Fruit fly (Drosophila melanogaster) whole organism, embryonic: ENCODE results near the gene RPA1.

Experiments
- Aef1 ChIP-seq: fragments of 200-800 bp; sonication (Bioruptor generic); IDR thresholded peaks from 3 replicates; pipeline ENCODE4 v1.3.6; 2022; ENCODE audit warnings: missing biosample characterization, missing genetic modification characterization
- Bgb ChIP-seq: fragments of 200-800 bp; sonication (Bioruptor generic); IDR thresholded peaks from 2 replicates; pipeline ENCODE4 v1.3.6; 2022; ENCODE audit warnings: missing biosample characterization, missing genetic modification characterization; ENCODE audit not compliant: partially characterized antibody
- CG10209 ChIP-seq: fragments of 200-800 bp; sonication (Bioruptor generic); optimal IDR thresholded peaks from 3 replicates; lab custom pipeline; 2017; ENCODE audit warnings: missing biosample characterization, mild to moderate bottlenecking, missing genetic modification characterization, missing genetic modification reagents
- CG10462 ChIP-seq: fragments of 200-800 bp; sonication (Bioruptor generic); optimal IDR thresholded peaks from 2 replicates; lab custom pipeline; 2016; ENCODE audit warnings: missing biosample characterization, missing genetic modification characterization
- CG10654 ChIP-seq: fragments of 200-800 bp; sonication (Bioruptor generic); optimal IDR thresholded peaks from 2 replicates; lab custom pipeline; 2016; ENCODE audit warnings: missing biosample characterization, missing genetic modification characterization
- CG11247 ChIP-seq: fragments of 200-800 bp; sonication (Bioruptor generic); IDR thresholded peaks from 2 replicates; pipeline ENCODE4 v1.3.6; 2022; ENCODE audit warnings: missing biosample characterization, missing genetic modification characterization
- CG11398 ChIP-seq: fragments of 200-800 bp; sonication (Bioruptor generic); optimal IDR thresholded peaks from 2 replicates; lab custom pipeline; 2016; ENCODE audit warnings: missing biosample characterization, missing genetic modification characterization
- CG11696 ChIP-seq: fragments of 200-800 bp; sonication (Bioruptor generic); IDR thresholded peaks from 2 replicates; pipeline ENCODE4 v1.3.6; 2022; ENCODE audit warnings: missing biosample characterization, missing genetic modification characterization
- CG13296 ChIP-seq: fragments of 200-800 bp; sonication (Bioruptor generic); optimal IDR thresholded peaks from 3 replicates; lab custom pipeline; 2018; ENCODE audit warnings: missing biosample characterization, mild to moderate bottlenecking, missing genetic modification characterization
- CG14860 ChIP-seq: fragments of 200-800 bp; sonication (Bioruptor generic); IDR thresholded peaks from 3 replicates; pipeline ENCODE4 v1.3.6; 2022; ENCODE audit warnings: missing biosample characterization, missing genetic modification characterization; ENCODE audit not compliant: partially characterized antibody
- CG15601 ChIP-seq: fragments of 200-800 bp; sonication (Bioruptor generic); optimal IDR thresholded peaks from 3 replicates; lab custom pipeline; 2019; ENCODE audit warnings: missing biosample characterization, mild to moderate bottlenecking, missing genetic modification characterization, moderate library complexity
- CG15696 ChIP-seq: fragments of 200-800 bp; sonication (Bioruptor generic); optimal IDR thresholded peaks from 2 replicates; lab custom pipeline; 2019; ENCODE audit warnings: missing biosample characterization, mild to moderate bottlenecking, missing genetic modification characterization, moderate library complexity
- CG1603 ChIP-seq: fragments of 200-800 bp; sonication (Bioruptor generic); optimal IDR thresholded peaks from 2 replicates; lab custom pipeline; 2019; ENCODE audit warnings: missing biosample characterization, mild to moderate bottlenecking, missing genetic modification characterization, moderate library complexity
- CG1647 ChIP-seq: fragments of 200-800 bp; sonication (Bioruptor generic); optimal IDR thresholded peaks from 3 replicates; lab custom pipeline; 2016; ENCODE audit warnings: missing biosample characterization, missing genetic modification characterization
- CG17328 ChIP-seq: fragments of 200-800 bp; sonication (Bioruptor generic); IDR thresholded peaks from 2 replicates; pipeline ENCODE4 v1.3.6; 2022; ENCODE audit warnings: missing biosample characterization, missing genetic modification characterization
- CG17385 ChIP-seq: fragments of 200-800 bp; sonication (Bioruptor generic); optimal IDR thresholded peaks from 3 replicates; lab custom pipeline; 2018; ENCODE audit warnings: missing biosample characterization, mild to moderate bottlenecking, missing genetic modification characterization
- CG18262 ChIP-seq: fragments of 200-800 bp; optimal IDR thresholded peaks from 3 replicates; lab custom pipeline; 2019; ENCODE audit warnings: missing biosample characterization, mild to moderate bottlenecking, missing genetic modification characterization, moderate library complexity
- CG18764 ChIP-seq: fragments of 200-800 bp; sonication (Bioruptor generic); optimal IDR thresholded peaks from 3 replicates; lab custom pipeline; 2016; ENCODE audit warnings: missing biosample characterization, missing genetic modification characterization
- CG2116 ChIP-seq: fragments of 200-800 bp; sonication (Bioruptor generic); optimal IDR thresholded peaks from 3 replicates; lab custom pipeline; 2018; ENCODE audit warnings: missing biosample characterization, mild to moderate bottlenecking, missing genetic modification characterization
- CG2120 ChIP-seq: fragments of 200-800 bp; sonication (Bioruptor generic); optimal IDR thresholded peaks from 3 replicates; lab custom pipeline; 2016; ENCODE audit warnings: missing biosample characterization, missing genetic modification characterization
- CG3065 ChIP-seq: fragments of 200-800 bp; sonication (Bioruptor generic); optimal IDR thresholded peaks from 2 replicates; lab custom pipeline; 2016; ENCODE audit warnings: missing biosample characterization, missing genetic modification characterization
- CG3281 ChIP-seq: fragments of 200-800 bp; sonication (Bioruptor generic); optimal IDR thresholded peaks from 3 replicates; lab custom pipeline; 2017; ENCODE audit warnings: missing biosample characterization, mild to moderate bottlenecking, missing genetic modification characterization
- CG33213 ChIP-seq: fragments of 200-800 bp; sonication (Bioruptor generic); optimal IDR thresholded peaks from 3 replicates; lab custom pipeline; 2016; ENCODE audit warnings: missing biosample characterization, missing genetic modification characterization
- CG4328 ChIP-seq: fragments of 200-800 bp; sonication (Bioruptor generic); optimal IDR thresholded peaks from 3 replicates; lab custom pipeline; 2017; ENCODE audit warnings: missing biosample characterization, missing genetic modification reagents, missing genetic modification characterization
- CG4424 ChIP-seq: fragments of 200-800 bp; sonication (Bioruptor generic); optimal IDR thresholded peaks from 3 replicates; lab custom pipeline; 2016; ENCODE audit warnings: missing biosample characterization, missing genetic modification characterization
- CG7839 ChIP-seq: fragments of 200-800 bp; sonication (Bioruptor generic); optimal IDR thresholded peaks from 3 replicates; lab custom pipeline; 2018; ENCODE audit warnings: missing biosample characterization, mild to moderate bottlenecking, missing genetic modification characterization, moderate library complexity
- CG7928 ChIP-seq: fragments of 200-800 bp; sonication (Bioruptor generic); optimal IDR thresholded peaks from 2 replicates; lab custom pipeline; 2017; ENCODE audit warnings: missing biosample characterization, mild to moderate bottlenecking, missing genetic modification characterization
- CTCF ChIP-seq: fragments of 200-800 bp; sonication (Bioruptor generic); optimal IDR thresholded peaks from 2 replicates; lab custom pipeline; 2017; ENCODE audit warnings: missing biosample characterization, mild to moderate bottlenecking, missing genetic modification characterization, moderate library complexity
- Dbx ChIP-seq: fragments of 200-800 bp; sonication (Bioruptor generic); IDR thresholded peaks from 3 replicates; pipeline ENCODE4 v1.3.6; 2022; ENCODE audit warnings: missing biosample characterization, missing genetic modification characterization
- E2f1 ChIP-seq: fragments of 200-800 bp; sonication (Bioruptor generic); IDR thresholded peaks from 2 replicates; pipeline ENCODE4 v1.3.6; 2022; ENCODE audit warnings: missing biosample characterization, missing genetic modification characterization
- Fer3 ChIP-seq: fragments of 200-800 bp; sonication (Bioruptor generic); optimal IDR thresholded peaks from 2 replicates; lab custom pipeline; 2018; ENCODE audit warnings: missing biosample characterization, mild to moderate bottlenecking, missing genetic modification characterization, moderate library complexity
- HmgZ ChIP-seq: fragments of 200-800 bp; sonication (Bioruptor generic); optimal IDR thresholded peaks from 2 replicates; lab custom pipeline; 2018; ENCODE audit warnings: missing biosample characterization, mild to moderate bottlenecking, missing genetic modification characterization
- Hmr ChIP-seq: fragments of 200-800 bp; sonication (Bioruptor generic); optimal IDR thresholded peaks from 3 replicates; lab custom pipeline; 2017; ENCODE audit warnings: mild to moderate bottlenecking, missing biosample characterization, missing genetic modification reagents, missing genetic modification characterization
- NK7.1 ChIP-seq: fragments of 200-800 bp; sonication (Bioruptor generic); optimal IDR thresholded peaks from 3 replicates; lab custom pipeline; 2016; ENCODE audit warnings: missing biosample characterization, missing genetic modification characterization
- Nf-YC ChIP-seq: fragments of 200-800 bp; optimal IDR thresholded peaks from 3 replicates; lab custom pipeline; 2019; ENCODE audit warnings: missing biosample characterization, mild to moderate bottlenecking, missing genetic modification characterization, moderate library complexity
- Sin3A ChIP-seq: fragments of >200 bp; optimal IDR thresholded peaks from 2 replicates; lab custom pipeline; 2018
- Sox102F ChIP-seq: fragments of 200-800 bp; sonication (Bioruptor generic); optimal IDR thresholded peaks from 2 replicates; lab custom pipeline; 2018; ENCODE audit warnings: missing biosample characterization, mild to moderate bottlenecking, missing genetic modification characterization, moderate library complexity
- ara ChIP-seq: fragments of 200-800 bp; sonication (Bioruptor generic); IDR thresholded peaks from 2 replicates; pipeline ENCODE4 v1.3.6; 2022; ENCODE audit warnings: missing biosample characterization, missing genetic modification characterization
- chn ChIP-seq: fragments of 200-800 bp; sonication (Bioruptor generic); optimal IDR thresholded peaks from 2 replicates; lab custom pipeline; 2016; ENCODE audit warnings: missing biosample characterization, missing genetic modification characterization
- crol ChIP-seq: fragments of 200-800 bp; sonication (Bioruptor generic); IDR thresholded peaks from 2 replicates; pipeline ENCODE4 v1.3.6; 2022; ENCODE audit warnings: missing biosample characterization, missing genetic modification characterization
- eyg ChIP-seq: fragments of 200-800 bp; sonication (Bioruptor generic); optimal IDR thresholded peaks from 3 replicates; lab custom pipeline; 2016; ENCODE audit warnings: missing biosample characterization, missing genetic modification characterization
- fru ChIP-seq: fragments of >200 bp; optimal IDR thresholded peaks from 2 replicates; lab custom pipeline; 2017
- knrl ChIP-seq: fragments of 200-800 bp; sonication (Bioruptor generic); IDR thresholded peaks from 3 replicates; pipeline ENCODE4 v1.3.6; 2022; ENCODE audit warnings: missing biosample characterization, missing genetic modification characterization; ENCODE audit not compliant: partially characterized antibody
- lmd ChIP-seq: fragments of 200-800 bp; sonication (Bioruptor generic); IDR thresholded peaks from 2 replicates; pipeline ENCODE4 v1.3.6; 2022; ENCODE audit warnings: missing biosample characterization, missing genetic modification characterization
- oc ChIP-seq: fragments of 200-800 bp; sonication (Bioruptor generic); optimal IDR thresholded peaks from 2 replicates; lab custom pipeline; 2018; ENCODE audit warnings: missing biosample characterization, mild to moderate bottlenecking, missing genetic modification characterization, moderate library complexity
- onecut ChIP-seq: fragments of 200-800 bp; sonication (Bioruptor generic); IDR thresholded peaks from 2 replicates; pipeline ENCODE4 v1.3.6; 2022; ENCODE audit warnings: missing biosample characterization, missing genetic modification characterization
- pzg ChIP-seq: fragments of 200-800 bp; sonication (Bioruptor generic); optimal IDR thresholded peaks from 3 replicates; lab custom pipeline; 2018; ENCODE audit warnings: missing biosample characterization, mild to moderate bottlenecking, missing genetic modification characterization, moderate library complexity
- slbo ChIP-seq: fragments of 200-800 bp; sonication (Bioruptor generic); IDR thresholded peaks from 2 replicates; pipeline ENCODE4 v1.3.6; 2022; ENCODE audit warnings: missing biosample characterization, missing genetic modification characterization
- sna ChIP-seq: fragments of 200-800 bp; sonication (Bioruptor generic); IDR thresholded peaks from 2 replicates; pipeline ENCODE4 v1.3.6; 2022; ENCODE audit warnings: missing biosample characterization, missing genetic modification characterization; ENCODE audit not compliant: partially characterized antibody
- stwl ChIP-seq: fragments of 200-800 bp; sonication (Bioruptor generic); optimal IDR thresholded peaks from 3 replicates; lab custom pipeline; 2018; ENCODE audit warnings: missing biosample characterization, mild to moderate bottlenecking, missing genetic modification characterization, moderate library complexity
- tx ChIP-seq: fragments of 200-800 bp; sonication (Bioruptor generic); optimal IDR thresholded peaks from 2 replicates; lab custom pipeline; 2016; ENCODE audit warnings: missing biosample characterization, missing genetic modification characterization
- zen ChIP-seq: fragments of 200-800 bp; sonication (Bioruptor generic); optimal IDR thresholded peaks from 3 replicates; lab custom pipeline; 2018; ENCODE audit warnings: missing biosample characterization, mild to moderate bottlenecking, missing genetic modification characterization, moderate library complexity

Gene RPA1

dm6 chr3R:8233370-8233773, 30.9 kb downstream of the RPA1 start, which contains the start of gene PolI (continued):
- peak; percentile 36 for TF ChIP-seq zen (tag; lab: Kevin White, UChicago)
- TF ChIP-seq CG7839 (tag; lab: Kevin White, UChicago): no peak
- no peak for TF ChIP-seq ara (GFP tag; lab: Robert Waterston, UW)
- no peak for TF ChIP-seq CG11247 (GFP tag; lab: Robert Waterston, UW)
- peak; percentile 35 for TF ChIP-seq CG15696 (tag; lab: Kevin White, UChicago)
- peak; percentile 6 for TF ChIP-seq CG1647 (GFP tag; lab: Kevin White, UChicago)
- peak; percentile 54; the same call in 1 of the 2 replicates for TF ChIP-seq Bgb (GFP tag; lab: Robert Waterston, UW)
- TF ChIP-seq onecut (GFP tag; lab: Robert Waterston, UW): no peak
- peak; percentile 28; the same call in 1 of the 2 replicates for TF ChIP-seq sna (GFP tag; lab: Robert Waterston, UW)
- no peak for TF ChIP-seq CG18764 (GFP tag; lab: Kevin White, UChicago)
- no peak for TF ChIP-seq fru (lab: Kevin White, UChicago)
- no peak for TF ChIP-seq CG7928 (GFP tag; lab: Kevin White, UChicago)
- no peak for TF ChIP-seq crol (GFP tag; lab: Robert Waterston, UW)
- no peak for TF ChIP-seq CG17385 (GFP tag; lab: Kevin White, UChicago)
- peak; percentile 76 for TF ChIP-seq CG33213
- TF ChIP-seq CG2116 (GFP tag; lab: Kevin White, UChicago): peak; percentile 83
- TF ChIP-seq eyg (GFP tag; lab: Kevin White, UChicago): no peak
- TF ChIP-seq pzg: peak; percentile 93
- peak; percentile 13 for TF ChIP-seq Sin3A (lab: Kevin White, UChicago)
- peak; percentile 58 for TF ChIP-seq CG2120 (GFP tag; lab: Kevin White, UChicago)
- TF ChIP-seq lmd: no peak
- peak; percentile 60 for TF ChIP-seq CG15601 (tag; lab: Kevin White, UChicago)
- no peak; the same call in 1 of the 2 replicates for TF ChIP-seq slbo (GFP tag; lab: Robert Waterston, UW)
- TF ChIP-seq stwl (tag; lab: Kevin White, UChicago): peak; percentile 72
- TF ChIP-seq CG11696 (GFP tag; lab: Robert Waterston, UW): no peak
- TF ChIP-seq tx (GFP tag; lab: Kevin White, UChicago): no peak
- TF ChIP-seq Dbx: peak; percentile 39; the same call in 1 of the 3 replicates
- no peak for TF ChIP-seq CG3065 (GFP tag; lab: Kevin White, UChicago)
- TF ChIP-seq CG17328: no peak
- peak; percentile 74 for TF ChIP-seq CG1603 (tag; lab: Kevin White, UChicago)
- TF ChIP-seq CG14860 (GFP tag; lab: Robert Waterston, UW): no peak
- no peak for TF ChIP-seq Fer3 (tag; lab: Kevin White, UChicago)
- peak; percentile 81 for TF ChIP-seq Hmr (GFP tag; lab: Kevin White, UChicago)
- peak; percentile 7 for TF ChIP-seq oc (tag; lab: Kevin White, UChicago)
- TF ChIP-seq CG3281 (GFP tag; lab: Kevin White, UChicago): no peak
- no peak for TF ChIP-seq Aef1 (GFP tag; lab: Robert Waterston, UW)
- TF ChIP-seq Nf-YC (tag; lab: Kevin White, UChicago): peak; percentile 37
- TF ChIP-seq Sox102F (GFP tag; lab: Kevin White, UChicago): no peak
- TF ChIP-seq knrl (GFP tag; lab: Robert Waterston, UW): peak; percentile 53; the same call in 2 of the 3 replicates
- TF ChIP-seq CTCF (GFP tag; lab: Kevin White, UChicago): peak; percentile 70
- no peak for TF ChIP-seq CG18262
- peak; percentile 32 for TF ChIP-seq CG4424 (GFP tag; lab: Kevin White, UChicago)
- peak; percentile 25 for TF ChIP-seq chn
- TF ChIP-seq E2f1 (GFP tag; lab: Robert Waterston, UW): no peak
- TF ChIP-seq CG10209 (GFP tag; lab: Kevin White, UChicago): no peak
- TF ChIP-seq CG11398: no peak
- TF ChIP-seq CG10654: peak; percentile 27
- no peak for TF ChIP-seq CG13296
- TF ChIP-seq CG10462: no peak
- peak; percentile 82 for TF ChIP-seq HmgZ
- no peak for TF ChIP-seq NK7.1 (GFP tag; lab: Kevin White, UChicago)
- TF ChIP-seq CG4328: peak; percentile 6
